Worm (Caenorhabditis elegans) whole organism, L3 larva: Measurements from ENCODE around the gene Y14H12B.2.

ENCODE experiments used
- ceh-9 ChIP-seq: sonication (generic microtip); optimal IDR thresholded peaks from 2 replicates; lab custom pipeline; 2018; ENCODE audit warnings: missing biosample characterization, missing genetic modification characterization
- elt-3 ChIP-seq, 3 experiments: fragments of 150-350 bp in 1 of 3; sonication (generic microtip) in 2 of 3; optimal IDR thresholded peaks; 2 replicates in 2 of 3; 4 replicates in 1 of 3; lab custom pipeline; 2014 to 2017; ENCODE audit warnings: missing biosample characterization in 3 of 3, missing genetic modification characterization in 3 of 3
- nhr-28 ChIP-seq: fragments of 150-350 bp; optimal IDR thresholded peaks from 2 replicates; lab custom pipeline; 2014; ENCODE audit warnings: missing biosample characterization, missing genetic modification characterization

- TF ChIP-seq nhr-28 (tag; lab: Kevin White, UChicago) = no peak
- no peak for TF ChIP-seq elt-3 (tag; optimal IDR thresholded peaks at IDR 0.05; lab: Kevin White, UChicago)
- no peak for TF ChIP-seq ceh-9 (tag; lab: Kevin White, UChicago)
Observed at ce11 chrII:3967061-3967460, 33.5 kb upstream of the Y14H12B.2 start.
